Fruit fly (Drosophila melanogaster) Kc167 (cell line): ENCODE results near the gene CG15449.
A peak's percentile ranks its signal among the peaks of the same experiment; 100 is the strongest.

Experiments
- Myc ChIP-seq: fragments of >200 bp; optimal IDR thresholded peaks from 2 replicates; lab custom pipeline; 2017; ENCODE audit warnings: missing external identifiers
- Sin3A ChIP-seq: fragments of >200 bp; optimal IDR thresholded peaks from 2 replicates; lab custom pipeline; 2018; ENCODE audit warnings: missing external identifiers
- h ChIP-seq: fragments of >200 bp; optimal IDR thresholded peaks from 3 replicates; lab custom pipeline; 2018; ENCODE audit warnings: missing external identifiers
- insv ChIP-seq: fragments of >200 bp; optimal IDR thresholded peaks from 3 replicates; lab custom pipeline; 2018; ENCODE audit warnings: missing external identifiers
- psq ChIP-seq: fragments of >200 bp; optimal IDR thresholded peaks from 2 replicates; lab custom pipeline; 2017; ENCODE audit warnings: missing external identifiers
- ttk ChIP-seq: sonication (Bioruptor generic); optimal IDR thresholded peaks from 2 replicates; lab custom pipeline; 2017; ENCODE audit warnings: missing external identifiers

The CG15449 gene

dm6 chrX:21056732-21057131 is 16.3 kb upstream of the CG15449 start:
- no peak for TF ChIP-seq ttk (lab: Kevin White, UChicago)
- TF ChIP-seq h = no peak
- no peak for TF ChIP-seq Myc
- no peak for TF ChIP-seq insv (lab: Kevin White, UChicago)
- no peak for TF ChIP-seq psq (lab: Kevin White, UChicago)
- no peak for TF ChIP-seq Sin3A (lab: Kevin White, UChicago)

DNA sequence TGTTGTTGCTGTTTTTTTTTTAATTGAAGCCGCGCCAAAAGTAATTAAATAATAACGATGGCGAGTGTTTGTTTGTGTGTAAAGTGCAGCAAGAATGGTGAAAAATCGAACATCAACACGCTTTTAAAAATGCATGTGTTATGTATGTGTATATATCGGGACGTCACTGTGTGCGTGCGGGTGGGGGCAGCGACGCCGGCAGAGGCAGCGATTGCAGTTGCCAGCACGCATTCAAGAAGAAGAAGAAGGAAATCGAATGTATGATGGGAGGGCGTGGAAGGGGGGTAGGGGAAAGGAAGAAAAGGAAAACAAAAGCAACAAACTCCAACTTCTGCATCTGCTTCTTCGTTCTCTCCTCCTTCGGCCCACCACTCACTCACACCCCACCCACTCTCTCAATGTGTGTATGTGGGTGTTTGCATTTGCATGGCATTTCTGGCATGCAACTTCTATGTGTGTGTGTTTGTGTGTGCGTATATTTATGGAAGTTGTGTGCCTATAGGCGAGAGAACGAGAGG is 14.6 kb upstream of the CG15449 start:
- TF ChIP-seq psq (lab: Kevin White, UChicago) (no peak), ttk (lab: Kevin White, UChicago) (no peak), Sin3A (lab: Kevin White, UChicago) (no peak), Myc (no peak), h (no peak), insv (lab: Kevin White, UChicago) (no peak)

dm6 chrX:21053849-21054581 is 13.6 kb upstream of the CG15449 start, which contains the start of the genes Stt3A and bves:
Gene Stt3A, minus strand, starts transcription at chrX:21053937.
Gene bves, plus strand, starts transcription at chrX:21053963.
- TF ChIP-seq ttk (lab: Kevin White, UChicago) (no peak), Sin3A (lab: Kevin White, UChicago) (no peak), h (no peak), insv (lab: Kevin White, UChicago) (no peak), psq (lab: Kevin White, UChicago) (no peak), Myc (no peak)

DNA sequence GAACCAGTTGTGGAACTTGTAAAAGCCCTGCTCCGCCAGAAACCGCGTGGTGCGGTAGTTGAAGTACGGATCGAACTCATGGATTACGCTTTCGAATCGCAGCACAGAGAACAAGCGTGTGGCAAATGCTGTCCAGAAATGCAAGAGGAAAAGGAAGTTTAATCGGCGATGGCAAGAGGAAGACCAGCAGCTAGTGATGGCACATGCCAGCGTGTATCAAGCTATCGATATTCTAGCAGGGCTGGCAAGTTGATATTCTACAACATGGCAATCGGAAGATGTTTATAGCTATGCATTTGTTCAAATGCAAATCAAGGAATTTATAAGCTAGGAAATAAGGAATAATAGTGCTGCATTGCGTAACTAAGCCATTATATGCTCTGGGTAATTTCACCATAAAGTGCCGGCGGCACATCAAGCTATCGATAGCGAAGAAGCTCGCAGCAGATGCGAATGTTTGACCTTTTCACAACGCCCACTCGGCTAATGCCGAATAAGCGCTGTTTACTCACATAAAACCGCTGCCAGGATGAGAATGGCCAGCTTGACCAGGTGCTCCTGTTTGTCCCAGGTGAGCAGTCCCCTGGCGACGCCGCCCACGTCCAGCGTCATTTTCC is 12.8 kb upstream of the CG15449 start:
- no peak for TF ChIP-seq Sin3A (lab: Kevin White, UChicago)

dm6 chrX:21047717-21048116 is 7.3 kb upstream of the CG15449 start:
- no peak for TF ChIP-seq psq (lab: Kevin White, UChicago)
- TF ChIP-seq insv (lab: Kevin White, UChicago) = no peak
- TF ChIP-seq h = no peak
- TF ChIP-seq ttk (lab: Kevin White, UChicago) = peak; percentile 100

DNA sequence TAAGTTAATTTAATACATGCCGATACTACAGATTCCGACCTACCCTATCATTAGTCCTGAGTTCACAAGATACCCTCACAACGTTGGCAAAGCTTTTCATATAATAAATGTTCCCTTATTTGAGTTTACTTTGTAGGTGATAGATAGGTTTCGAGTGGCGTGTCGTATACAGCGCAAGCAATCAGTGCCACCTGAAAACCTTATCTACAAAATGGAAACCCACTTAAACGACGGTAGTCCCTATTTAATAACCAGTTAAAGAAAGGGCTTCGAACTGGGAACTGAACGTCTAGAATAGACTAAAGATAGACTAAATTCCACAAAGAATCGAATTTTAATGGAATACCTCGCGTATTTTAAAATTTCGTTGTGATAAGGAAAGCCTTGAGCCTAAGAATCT is 5.7 kb upstream of the CG15449 start:
- TF ChIP-seq Myc = no peak
- TF ChIP-seq psq (lab: Kevin White, UChicago) = no peak
- no peak for TF ChIP-seq ttk (lab: Kevin White, UChicago)
- no peak for TF ChIP-seq Sin3A (lab: Kevin White, UChicago)
- no peak for TF ChIP-seq h
- TF ChIP-seq insv (lab: Kevin White, UChicago) = no peak

DNA sequence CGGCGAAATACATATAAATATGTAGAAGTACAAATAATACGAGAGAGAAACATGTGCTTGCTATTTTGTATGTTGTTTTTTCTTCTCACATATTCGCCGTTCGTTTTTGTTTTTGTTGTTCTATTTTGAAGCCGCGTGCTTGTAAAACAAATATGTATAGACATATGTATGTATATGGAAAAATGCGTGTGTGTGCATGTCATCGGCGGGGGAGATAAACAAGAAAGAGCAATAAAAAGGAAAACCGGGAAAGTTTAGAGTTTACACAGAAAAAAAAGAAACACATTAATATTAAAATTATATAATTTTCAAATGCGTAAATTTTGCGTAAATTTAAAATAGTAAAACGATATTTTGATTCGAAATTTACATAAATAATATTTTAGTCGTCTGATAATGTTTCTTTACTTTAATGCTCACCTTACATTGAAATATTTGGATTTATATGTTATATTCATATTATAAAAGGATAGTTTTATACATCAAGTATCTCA is 5.1 kb upstream of the CG15449 start:
- TF ChIP-seq ttk (lab: Kevin White, UChicago) (no peak), psq (lab: Kevin White, UChicago) (no peak), h (no peak), Myc (no peak), Sin3A (lab: Kevin White, UChicago) (no peak), insv (lab: Kevin White, UChicago) (no peak)

DNA sequence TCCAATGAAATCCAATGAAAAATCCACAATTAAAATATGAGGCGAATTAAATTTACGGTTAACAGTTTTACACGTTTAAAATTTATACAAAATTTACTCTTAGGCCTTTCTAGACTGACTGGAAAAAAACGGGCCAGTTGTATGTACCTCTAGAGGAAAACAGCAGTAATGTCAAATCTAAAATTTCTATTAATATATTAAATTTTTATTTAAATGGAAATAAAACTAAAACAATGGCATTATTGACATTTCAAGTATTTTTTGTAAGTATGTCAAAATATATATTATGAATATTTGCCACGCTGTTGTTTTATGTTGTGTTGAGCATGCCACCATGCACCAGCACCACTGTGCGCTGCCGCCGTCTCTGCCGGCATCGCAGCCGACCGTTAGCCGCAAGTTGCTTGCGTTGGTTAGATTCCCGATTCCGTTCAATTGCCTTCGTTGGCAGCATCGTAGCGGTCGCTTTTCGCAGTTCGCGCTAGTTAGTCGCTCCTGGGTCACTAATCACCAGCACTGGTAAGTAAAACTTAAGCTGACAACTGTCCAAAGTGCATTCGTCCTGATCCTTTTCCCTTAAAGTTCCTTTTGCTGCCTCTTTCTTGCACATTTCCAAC is 4.5 kb upstream of the CG15449 start, which contains the start of gene Cbs:
Gene Cbs (plus strand): TSS at position 308 of the 617 bp plus-strand sequence.
- TF ChIP-seq insv (lab: Kevin White, UChicago) (no peak), Sin3A (lab: Kevin White, UChicago) (no peak), Myc (no peak), ttk (lab: Kevin White, UChicago) (no peak), psq (lab: Kevin White, UChicago) (no peak), h (no peak)

dm6 chrX:21044278-21044830 is 3.9 kb upstream of the CG15449 start:
- TF ChIP-seq Myc = no peak
- TF ChIP-seq ttk (lab: Kevin White, UChicago) = no peak
- no peak for TF ChIP-seq Sin3A (lab: Kevin White, UChicago)
- TF ChIP-seq psq (lab: Kevin White, UChicago) = no peak
- no peak for TF ChIP-seq h
- TF ChIP-seq insv (lab: Kevin White, UChicago) = no peak

DNA sequence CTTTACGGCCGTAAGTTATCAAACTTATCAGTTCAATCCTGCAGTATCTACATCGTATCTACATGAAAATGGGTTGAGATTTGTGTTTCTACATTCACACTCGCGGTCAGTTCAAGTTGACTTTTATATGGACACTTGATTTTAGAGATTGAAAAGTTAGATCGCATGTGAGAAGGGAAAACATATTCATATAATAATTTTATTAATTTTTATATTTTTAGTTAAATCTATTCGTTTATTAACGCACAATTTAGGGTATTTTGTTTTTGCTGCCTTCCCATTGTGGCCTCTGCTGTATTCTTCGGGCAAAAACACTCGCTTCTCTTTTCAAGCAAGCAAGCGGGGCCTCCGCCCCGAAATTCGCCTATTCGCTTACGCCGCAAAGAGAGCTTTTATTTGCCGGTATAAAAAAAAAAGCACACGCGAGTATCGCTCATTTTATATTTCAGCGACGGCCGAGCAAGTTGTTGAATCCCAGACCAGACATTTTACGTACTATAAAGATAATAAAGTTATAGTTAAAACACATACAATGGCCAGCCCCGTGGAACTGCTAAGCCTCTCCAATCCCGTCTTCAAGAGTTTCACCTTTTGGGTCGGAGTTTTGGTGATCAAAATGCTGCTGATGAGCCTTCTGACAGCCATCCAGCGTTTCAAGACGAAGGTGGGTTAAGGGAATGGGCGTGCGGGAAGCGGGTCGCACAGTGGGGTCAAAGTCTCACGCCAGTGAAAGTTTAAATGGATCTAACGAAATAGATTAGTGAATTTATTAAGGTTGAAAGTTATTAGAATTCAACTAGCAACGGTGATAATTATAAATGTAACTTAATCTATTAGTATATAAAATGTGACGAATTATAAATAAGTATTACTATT is 2.5 kb upstream of the CG15449 start:
- TF ChIP-seq psq (lab: Kevin White, UChicago) = no peak
- no peak for TF ChIP-seq h
- no peak for TF ChIP-seq Sin3A (lab: Kevin White, UChicago)
- no peak for TF ChIP-seq ttk (lab: Kevin White, UChicago)
- no peak for TF ChIP-seq insv (lab: Kevin White, UChicago)
- no peak for TF ChIP-seq Myc

- TF ChIP-seq ttk (lab: Kevin White, UChicago) = no peak
- TF ChIP-seq Sin3A (lab: Kevin White, UChicago) = no peak
- TF ChIP-seq h = no peak
- TF ChIP-seq Myc = no peak
- TF ChIP-seq psq (lab: Kevin White, UChicago) = no peak
- TF ChIP-seq insv (lab: Kevin White, UChicago) = no peak
Measured at dm6 chrX:21041825-21042224, 1.4 kb upstream of the CG15449 start, which contains the start of gene Mgstl. Gene Mgstl, plus strand, starts transcription at chrX:21042125.
